Fruit fly (Drosophila melanogaster): ENCODE results near the gene Tob.
A peak's percentile ranks its signal among the peaks of the same experiment; 100 is the strongest.

dm6 chrX:16073375-16073982, 17.8 kb downstream of the Tob start, which contains the start of gene Nipsnap:
- TF ChIP-seq bab1 (GFP tag; optimal IDR thresholded peaks at IDR 0.05) (peak; percentile 37), Clk (GFP tag; optimal IDR thresholded peaks at IDR 0.05) (no peak), cic (GFP tag; optimal IDR thresholded peaks at IDR 0.05) (no peak), CG5204 (GFP tag; optimal IDR thresholded peaks at IDR 0.05) (no peak), CG14711 (tag; optimal IDR thresholded peaks at IDR 0.05) (peak; percentile 20), toe (GFP tag; optimal IDR thresholded peaks at IDR 0.05) (no peak), kay (GFP tag; ENCODE audit: borderline replicate concordance) (no peak), CG11617 (GFP tag; optimal IDR thresholded peaks at IDR 0.05) (no peak), CG7045 (GFP tag; optimal IDR thresholded peaks at IDR 0.05) (no peak), CG1620 (GFP tag; optimal IDR thresholded peaks at IDR 0.05) (peak; percentile 38), Hr96 (GFP tag; optimal IDR thresholded peaks at IDR 0.05) (no peak), pad (GFP tag; optimal IDR thresholded peaks at IDR 0.05) (peak; percentile 9), CG33017 (tag; optimal IDR thresholded peaks at IDR 0.05) (no peak)
